Fruit fly (Drosophila melanogaster) whole organism, prepupa: ENCODE measurements around the gene PIG-T.

Source experiments
- Blimp-1 ChIP-seq: fragments of 200-800 bp; sonication (Bioruptor generic); optimal IDR thresholded peaks from 3 replicates; lab custom pipeline; 2017; ENCODE audit warnings: missing biosample characterization, missing genetic modification characterization, mild to moderate bottlenecking, moderate library complexity, missing genetic modification reagents
- CG10631 ChIP-seq: fragments of 200-800 bp; sonication (Bioruptor generic); optimal IDR thresholded peaks from 2 replicates; lab custom pipeline; 2016; ENCODE audit warnings: missing biosample characterization, missing genetic modification characterization
- CG10669 ChIP-seq: fragments of 200-800 bp; sonication (Bioruptor generic); optimal IDR thresholded peaks from 3 replicates; lab custom pipeline; 2018; ENCODE audit warnings: missing biosample characterization, mild to moderate bottlenecking, missing genetic modification characterization, moderate library complexity
- CG11294 ChIP-seq: fragments of 200-800 bp; sonication (Bioruptor generic); IDR thresholded peaks from 2 replicates; pipeline ENCODE4 v1.3.6; 2022; ENCODE audit warnings: missing biosample characterization, missing genetic modification characterization
- CG11762 ChIP-seq: fragments of 200-800 bp; sonication (Bioruptor generic); optimal IDR thresholded peaks from 3 replicates; lab custom pipeline; 2016; ENCODE audit warnings: missing biosample characterization, missing genetic modification characterization; ENCODE audit not compliant: insufficient read depth
- CG11902 ChIP-seq: fragments of 200-800 bp; sonication (Bioruptor generic); optimal IDR thresholded peaks from 3 replicates; lab custom pipeline; 2016; ENCODE audit warnings: missing biosample characterization, missing genetic modification characterization
- CG15336 ChIP-seq: fragments of 200-800 bp; sonication (Bioruptor generic); IDR thresholded peaks from 2 replicates; pipeline ENCODE4 v1.3.6; 2022; ENCODE audit warnings: missing biosample characterization, missing genetic modification characterization
- CG1621 ChIP-seq: fragments of 200-800 bp; sonication (Bioruptor generic); optimal IDR thresholded peaks from 3 replicates; lab custom pipeline; 2018; ENCODE audit warnings: missing biosample characterization, mild to moderate bottlenecking, missing genetic modification characterization
- CG16779 ChIP-seq: fragments of 200-800 bp; sonication (Bioruptor generic); optimal IDR thresholded peaks from 3 replicates; lab custom pipeline; 2017; ENCODE audit warnings: missing biosample characterization, mild to moderate bottlenecking, missing genetic modification characterization
- CG31627 ChIP-seq: fragments of 200-800 bp; sonication (Bioruptor generic); optimal IDR thresholded peaks from 3 replicates; lab custom pipeline; 2016; ENCODE audit warnings: missing biosample characterization, missing genetic modification characterization
- CG32006 ChIP-seq: fragments of 200-800 bp; sonication (Bioruptor generic); optimal IDR thresholded peaks from 3 replicates; lab custom pipeline; 2017; ENCODE audit warnings: missing biosample characterization, mild to moderate bottlenecking, missing genetic modification characterization
- CG3919 ChIP-seq: fragments of 200-800 bp; sonication (Bioruptor generic); optimal IDR thresholded peaks from 3 replicates; lab custom pipeline; 2016; ENCODE audit warnings: missing biosample characterization, missing genetic modification characterization
- CG4318 ChIP-seq: fragments of 200-800 bp; sonication (Bioruptor generic); optimal IDR thresholded peaks from 3 replicates; lab custom pipeline; 2017; ENCODE audit warnings: missing biosample characterization, mild to moderate bottlenecking, missing genetic modification characterization
- CG6163 ChIP-seq: fragments of 200-800 bp; sonication (Bioruptor generic); IDR thresholded peaks from 3 replicates; pipeline ENCODE4 v1.3.6; 2022; ENCODE audit warnings: missing biosample characterization, missing genetic modification characterization
- CG6276 ChIP-seq: fragments of 200-800 bp; sonication (Bioruptor generic); optimal IDR thresholded peaks from 2 replicates; lab custom pipeline; 2017; ENCODE audit warnings: missing biosample characterization, mild to moderate bottlenecking, missing genetic modification characterization
- CG6792 ChIP-seq: fragments of 200-800 bp; sonication (Bioruptor generic); optimal IDR thresholded peaks from 3 replicates; lab custom pipeline; 2016; ENCODE audit warnings: missing biosample characterization, missing genetic modification characterization
- CG6808 ChIP-seq: fragments of 200-800 bp; sonication (Bioruptor generic); optimal IDR thresholded peaks from 3 replicates; lab custom pipeline; 2017; ENCODE audit warnings: missing biosample characterization, missing genetic modification characterization, mild to moderate bottlenecking, moderate library complexity, missing genetic modification reagents
- CG8319 ChIP-seq: fragments of 200-800 bp; sonication (Bioruptor generic); optimal IDR thresholded peaks from 3 replicates; lab custom pipeline; 2016; ENCODE audit warnings: missing biosample characterization, missing genetic modification characterization
- CG8632 ChIP-seq: fragments of 200-800 bp; sonication (Bioruptor generic); optimal IDR thresholded peaks from 3 replicates; lab custom pipeline; 2016; ENCODE audit warnings: missing biosample characterization, missing genetic modification characterization
- Eip75B ChIP-seq: fragments of 200-800 bp; sonication (Bioruptor generic); optimal IDR thresholded peaks from 3 replicates; lab custom pipeline; 2016; ENCODE audit warnings: missing biosample characterization, missing genetic modification characterization
- Eip78C ChIP-seq: fragments of 200-800 bp; sonication (Bioruptor generic); peaks from one replicate; lab custom pipeline; 2016; ENCODE audit warnings: missing biosample characterization, missing genetic modification characterization
- Ets21C ChIP-seq: fragments of 200-800 bp; sonication (Bioruptor generic); optimal IDR thresholded peaks from 3 replicates; lab custom pipeline; 2016; ENCODE audit warnings: missing biosample characterization, missing genetic modification characterization
- Hr38 ChIP-seq: sonication (Bioruptor generic); optimal IDR thresholded peaks from 2 replicates; lab custom pipeline; 2016; ENCODE audit warnings: missing biosample characterization, missing genetic modification characterization
- Hr39 ChIP-seq: fragments of 200-800 bp; sonication (Bioruptor generic); optimal IDR thresholded peaks from 2 replicates; lab custom pipeline; 2016; ENCODE audit warnings: missing biosample characterization, missing genetic modification characterization
- Lpt ChIP-seq: fragments of 200-800 bp; sonication (Bioruptor generic); optimal IDR thresholded peaks from 3 replicates; lab custom pipeline; 2016; ENCODE audit warnings: missing biosample characterization, missing genetic modification characterization
- Met ChIP-seq: fragments of 200-800 bp; sonication (Bioruptor generic); optimal IDR thresholded peaks from 3 replicates; lab custom pipeline; 2016; ENCODE audit warnings: missing biosample characterization, missing genetic modification characterization
- OdsH ChIP-seq: fragments of 200-800 bp; sonication (Bioruptor generic); optimal IDR thresholded peaks from 3 replicates; lab custom pipeline; 2016; ENCODE audit warnings: missing biosample characterization, missing genetic modification characterization
- Smox ChIP-seq: fragments of 200-800 bp; sonication (Bioruptor generic); optimal IDR thresholded peaks from 3 replicates; lab custom pipeline; 2016; ENCODE audit warnings: missing biosample characterization, missing genetic modification characterization
- Sox102F ChIP-seq: fragments of 200-800 bp; sonication (Bioruptor generic); optimal IDR thresholded peaks from 2 replicates; lab custom pipeline; 2016; ENCODE audit warnings: missing biosample characterization, mild to moderate bottlenecking, missing genetic modification characterization
- achi ChIP-seq: fragments of 200-800 bp; sonication (Bioruptor generic); optimal IDR thresholded peaks from 3 replicates; lab custom pipeline; 2016; ENCODE audit warnings: missing biosample characterization, missing genetic modification characterization
- acj6 ChIP-seq: fragments of 200-800 bp; sonication (Bioruptor generic); optimal IDR thresholded peaks from 3 replicates; lab custom pipeline; 2016; ENCODE audit warnings: missing biosample characterization, missing genetic modification characterization
- cyc ChIP-seq: fragments of 200-800 bp; sonication (Bioruptor generic); optimal IDR thresholded peaks from 3 replicates; lab custom pipeline; 2016; ENCODE audit warnings: missing biosample characterization, missing genetic modification characterization
- dac ChIP-seq: fragments of 200-800 bp; sonication (Bioruptor generic); optimal IDR thresholded peaks from 2 replicates; lab custom pipeline; 2017; ENCODE audit warnings: missing biosample characterization, mild to moderate bottlenecking, missing genetic modification characterization
- esn ChIP-seq: fragments of 200-800 bp; sonication (Bioruptor generic); optimal IDR thresholded peaks from 2 replicates; lab custom pipeline; 2016; ENCODE audit warnings: missing biosample characterization, mild to moderate bottlenecking, missing genetic modification characterization, moderate library complexity
- fd85E ChIP-seq: fragments of 200-800 bp; sonication (Bioruptor generic); optimal IDR thresholded peaks from 3 replicates; lab custom pipeline; 2016; ENCODE audit warnings: missing biosample characterization, missing genetic modification characterization
- fkh ChIP-seq: fragments of 200-800 bp; sonication (Bioruptor generic); optimal IDR thresholded peaks from 3 replicates; lab custom pipeline; 2017; ENCODE audit warnings: missing biosample characterization, mild to moderate bottlenecking, missing genetic modification characterization, moderate library complexity
- lz ChIP-seq: fragments of 200-800 bp; sonication (Bioruptor generic); optimal IDR thresholded peaks from 3 replicates; lab custom pipeline; 2016; ENCODE audit warnings: missing biosample characterization, missing genetic modification characterization
- net ChIP-seq: fragments of 200-800 bp; sonication (Bioruptor generic); optimal IDR thresholded peaks from 3 replicates; lab custom pipeline; 2016; ENCODE audit warnings: missing biosample characterization, missing genetic modification characterization
- pdm3 ChIP-seq: fragments of 200-800 bp; sonication (Bioruptor generic); optimal IDR thresholded peaks from 3 replicates; lab custom pipeline; 2016; ENCODE audit warnings: missing biosample characterization, missing genetic modification characterization
- spab ChIP-seq: fragments of 200-800 bp; sonication (Bioruptor generic); optimal IDR thresholded peaks from 2 replicates; lab custom pipeline; 2017; ENCODE audit warnings: missing biosample characterization, mild to moderate bottlenecking, missing genetic modification characterization, missing genetic modification reagents
- ss ChIP-seq, 2 experiments: fragments of 200-800 bp; sonication (Bioruptor generic); optimal IDR thresholded peaks; 2 replicates in 1 of 2; 3 replicates in 1 of 2; lab custom pipeline; 2017 to 2018; ENCODE audit warnings: mild to moderate bottlenecking in 2 of 2, missing biosample characterization in 2 of 2, missing genetic modification characterization in 2 of 2, moderate library complexity in 1 of 2
- svp ChIP-seq: fragments of 200-800 bp; sonication (Bioruptor generic); peaks from one replicate; lab custom pipeline; 2016; ENCODE audit warnings: missing biosample characterization, missing genetic modification characterization
- topi ChIP-seq: fragments of 200-800 bp; sonication (Bioruptor generic); optimal IDR thresholded peaks from 3 replicates; lab custom pipeline; 2016; ENCODE audit warnings: missing biosample characterization, missing genetic modification characterization
- vri ChIP-seq: fragments of 200-800 bp; sonication (Bioruptor generic); optimal IDR thresholded peaks from 3 replicates; lab custom pipeline; 2016; ENCODE audit warnings: missing biosample characterization, mild to moderate bottlenecking, missing genetic modification characterization

The PIG-T gene

dm6 chrX:8433709-8434108 is 26.6 kb upstream of the PIG-T start, which contains the start of gene CG32712:
Gene CG32712, minus strand, starts transcription at chrX:8433809.
- TF ChIP-seq CG10669 (GFP tag; lab: Kevin White, UChicago) (no peak), spab (no peak), CG8632 (GFP tag; lab: Kevin White, UChicago) (no peak), CG6792 (no peak), OdsH (GFP tag; lab: Kevin White, UChicago) (no peak), cyc (no peak), CG10631 (GFP tag; lab: Kevin White, UChicago) (no peak), Smox (GFP tag; lab: Kevin White, UChicago) (no peak), topi (GFP tag; lab: Kevin White, UChicago) (no peak), CG16779 (tag; lab: Kevin White, UChicago) (no peak)

dm6 chrX:8422643-8423042 is 15.6 kb upstream of the PIG-T start:
- no peak for TF ChIP-seq CG6808 (GFP tag; lab: Kevin White, UChicago)
- peak; percentile 35 for TF ChIP-seq achi

- TF ChIP-seq CG8632 (GFP tag; lab: Kevin White, UChicago), result no peak
- no peak for TF ChIP-seq CG11762 (GFP tag; lab: Kevin White, UChicago)
- TF ChIP-seq, all 60 proteins: peak for 0
Measured at dm6 chrX:8421449-8421795, 14.4 kb upstream of the PIG-T start.

dm6 chrX:8420772-8421448 is 13.8 kb upstream of the PIG-T start:
- TF ChIP-seq ss (GFP tag; optimal IDR thresholded peaks at IDR 0.05; lab: Kevin White, UChicago), result peak; percentile 83 to 93
- peak; percentile 47 for TF ChIP-seq Eip75B (GFP tag; lab: Kevin White, UChicago)
- TF ChIP-seq fd85E (GFP tag; lab: Kevin White, UChicago), result peak; percentile 50
- peak; percentile 70 for TF ChIP-seq CG6808 (GFP tag; lab: Kevin White, UChicago)
- TF ChIP-seq Hr38 (GFP tag; lab: Kevin White, UChicago), result no peak
- TF ChIP-seq Eip78C, result peak; percentile 82
- peak; percentile 48 for TF ChIP-seq CG31627 (GFP tag; lab: Kevin White, UChicago)
- TF ChIP-seq pdm3 (GFP tag; lab: Kevin White, UChicago), result no peak
- TF ChIP-seq svp (GFP tag; lab: Kevin White, UChicago), result no peak
- TF ChIP-seq CG32006, result no peak
- peak; percentile 8; the same call in 1 of the 2 replicates for TF ChIP-seq CG11294 (GFP tag; lab: Robert Waterston, UW)
- no peak for TF ChIP-seq CG4318 (GFP tag; lab: Kevin White, UChicago)
- peak; percentile 50 for TF ChIP-seq Lpt (GFP tag; lab: Kevin White, UChicago)
- no peak for TF ChIP-seq Met (GFP tag; lab: Kevin White, UChicago)
- peak; percentile 63 for TF ChIP-seq esn (GFP tag; lab: Kevin White, UChicago)
- TF ChIP-seq topi (GFP tag; lab: Kevin White, UChicago), result peak; percentile 37
- TF ChIP-seq fkh (GFP tag; lab: Kevin White, UChicago), result peak; percentile 59
- TF ChIP-seq Blimp-1, result peak; percentile 82
- no peak for TF ChIP-seq dac (GFP tag; lab: Kevin White, UChicago)
- TF ChIP-seq CG3919 (GFP tag; lab: Kevin White, UChicago), result no peak
- TF ChIP-seq CG11762 (GFP tag; lab: Kevin White, UChicago), result no peak
- no peak for TF ChIP-seq Sox102F (GFP tag; lab: Kevin White, UChicago)
- TF ChIP-seq Ets21C, result peak; percentile 34
- TF ChIP-seq CG6792, result no peak
- TF ChIP-seq CG8632 (GFP tag; lab: Kevin White, UChicago), result peak; percentile 31
- peak; percentile 90; the same call in 2 of the 3 replicates for TF ChIP-seq CG6163 (GFP tag; lab: Robert Waterston, UW)
- TF ChIP-seq acj6 (GFP tag; lab: Kevin White, UChicago), result no peak
- TF ChIP-seq CG1621 (tag; lab: Kevin White, UChicago), result no peak
- TF ChIP-seq vri, result peak; percentile 52
- no peak for TF ChIP-seq Smox (GFP tag; lab: Kevin White, UChicago)
- peak; percentile 25 for TF ChIP-seq Hr39 (GFP tag; lab: Kevin White, UChicago)
- TF ChIP-seq lz (GFP tag; lab: Kevin White, UChicago), result no peak
- TF ChIP-seq CG6276 (GFP tag; lab: Kevin White, UChicago), result peak; percentile 75
- TF ChIP-seq CG8319 (GFP tag; lab: Kevin White, UChicago), result no peak
- no peak for TF ChIP-seq CG11902 (GFP tag; lab: Kevin White, UChicago)
- TF ChIP-seq net, result peak; percentile 61
- TF ChIP-seq CG15336, result peak; percentile 83
- TF ChIP-seq CG10631 (GFP tag; lab: Kevin White, UChicago), result no peak
